Worm (Caenorhabditis elegans): Measurements from ENCODE around the gene efa-6.

The efa-6 gene

DNA sequence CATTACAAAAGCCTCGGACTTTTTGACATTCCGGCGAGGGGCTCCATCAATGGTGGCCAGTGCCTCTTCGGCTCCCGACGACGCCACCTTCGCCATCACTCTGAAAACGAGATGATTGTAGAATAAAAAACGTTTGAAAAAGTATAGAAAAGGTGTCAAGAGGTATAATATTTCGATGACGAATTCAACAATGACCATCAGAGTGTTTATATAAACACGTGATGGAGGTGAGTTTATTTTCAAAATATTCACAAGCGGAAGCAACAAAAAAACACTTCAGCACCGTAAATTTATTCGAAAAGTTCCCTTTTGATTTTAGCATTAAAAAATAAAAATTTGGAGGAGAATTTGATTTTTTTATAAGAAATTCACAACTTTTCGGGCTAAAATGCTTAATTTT, at the start of gene efa-6:
Gene efa-6 (minus strand): TSS at position 101 of the 400 bp plus-strand sequence.
- TF ChIP-seq unc-120 (tag; optimal IDR thresholded peaks at IDR 0.05; ENCODE audit: poor library complexity, severe bottlenecking) (no peak), tbx-8 (GFP tag; optimal IDR thresholded peaks at IDR 0.05) (no peak), snpc-4 (tag; optimal IDR thresholded peaks at IDR 0.05) (no peak), ceh-39 (tag; optimal IDR thresholded peaks at IDR 0.05) (no peak), sem-2 (GFP tag; optimal IDR thresholded peaks at IDR 0.05) (no peak), blmp-1 (tag; optimal IDR thresholded peaks at IDR 0.05) (no peak), flh-1 (GFP tag; optimal IDR thresholded peaks at IDR 0.05) (no peak), drap-1 (GFP tag; optimal IDR thresholded peaks at IDR 0.05) (no peak), ztf-11 (tag; optimal IDR thresholded peaks at IDR 0.05) (no peak), lin-32 (GFP tag; optimal IDR thresholded peaks at IDR 0.05) (no peak), ham-2 (GFP tag; optimal IDR thresholded peaks at IDR 0.05) (no peak), mab-5 (tag; optimal IDR thresholded peaks at IDR 0.05) (no peak)

DNA sequence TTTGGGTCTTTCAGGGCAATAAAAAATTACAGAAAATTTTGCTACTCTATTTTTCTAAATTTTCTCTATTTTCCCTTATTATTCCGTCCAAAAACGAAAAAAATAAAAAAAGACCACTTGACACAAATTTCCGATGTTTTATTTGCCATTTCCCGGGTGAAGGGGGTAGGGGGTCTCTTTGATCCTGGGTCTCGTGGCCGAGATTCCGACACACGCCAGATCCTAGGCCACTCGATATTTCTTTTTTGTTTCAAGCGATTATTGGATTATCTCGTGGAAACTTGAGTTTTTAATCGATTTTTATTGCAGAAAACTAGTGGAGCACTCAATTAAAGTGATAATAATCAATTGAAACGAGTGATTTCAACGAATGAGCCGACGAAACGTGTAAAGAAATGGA, 38.6 kb upstream of the efa-6 start, which contains the start of the genes wdfy-3 and C26H9A.4:
Gene wdfy-3 (plus strand): TSS at position 308 of the 400 bp plus-strand sequence.
Gene C26H9A.4 (plus strand): TSS at position 317 of the 400 bp plus-strand sequence.
- TF ChIP-seq hlh-1 (tag; optimal IDR thresholded peaks at IDR 0.05), result no peak
- no peak for TF ChIP-seq snpc-4 (tag; optimal IDR thresholded peaks at IDR 0.05)
- TF ChIP-seq M03D4.4 (tag; optimal IDR thresholded peaks at IDR 0.05), result no peak
- TF ChIP-seq bed-3 (GFP tag; optimal IDR thresholded peaks at IDR 0.05), result no peak
- TF ChIP-seq lin-13 (tag; optimal IDR thresholded peaks at IDR 0.05), result no peak
- peak; percentile 39 for TF ChIP-seq ces-1 (GFP tag; optimal IDR thresholded peaks at IDR 0.05)
- no peak for TF ChIP-seq ztf-11 (tag; optimal IDR thresholded peaks at IDR 0.05)
- TF ChIP-seq elt-3 (tag; optimal IDR thresholded peaks at IDR 0.05), result no peak
- TF ChIP-seq lsy-2 (tag; optimal IDR thresholded peaks at IDR 0.05), result peak; percentile 19

DNA sequence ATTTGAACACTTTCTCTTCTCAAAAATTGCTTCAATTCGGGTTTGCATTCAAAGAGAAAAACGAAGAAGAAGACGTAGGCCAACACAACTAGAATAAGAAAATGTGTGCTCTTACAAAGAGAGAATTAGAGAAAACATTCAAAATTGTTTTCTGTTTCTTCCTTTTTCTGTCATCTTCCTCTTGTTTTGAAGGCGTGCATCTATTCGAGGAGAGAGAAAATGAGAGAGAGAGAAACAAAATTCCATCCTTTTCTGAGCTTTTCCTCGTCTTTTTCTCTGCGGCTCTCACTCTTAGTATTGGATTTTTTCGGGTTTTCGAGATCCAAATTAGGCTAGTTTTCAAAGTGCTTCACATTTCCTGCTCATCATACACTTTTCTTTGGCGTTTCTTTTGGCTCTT, 37.0 kb upstream of the efa-6 start:
- TF ChIP-seq hlh-1 (tag; optimal IDR thresholded peaks at IDR 0.05), result no peak
- peak; percentile 93 for TF ChIP-seq ces-1 (GFP tag; optimal IDR thresholded peaks at IDR 0.05)

DNA sequence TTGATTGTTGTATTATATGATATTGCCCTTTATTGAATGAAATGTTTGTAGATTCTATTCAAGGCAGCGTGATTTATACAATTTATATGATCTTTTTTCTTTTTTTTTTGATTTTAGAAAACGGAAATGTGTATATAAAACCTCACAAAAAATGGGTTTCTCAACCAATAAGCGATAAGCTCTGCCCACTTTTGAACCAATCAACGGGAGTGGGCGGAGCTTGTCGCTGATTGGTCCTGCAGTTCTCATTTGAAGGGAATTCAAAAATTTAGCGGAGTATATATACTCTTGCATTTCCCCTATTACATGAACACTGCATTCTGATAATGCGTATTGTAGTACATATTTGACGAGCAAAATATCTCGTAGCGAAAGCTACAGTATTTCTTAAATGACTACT, 36.1 kb upstream of the efa-6 start:
- TF ChIP-seq drap-1 (GFP tag; optimal IDR thresholded peaks at IDR 0.05), result no peak
- TF ChIP-seq lsy-2 (tag; optimal IDR thresholded peaks at IDR 0.05), result no peak
- TF ChIP-seq unc-62 (GFP tag; optimal IDR thresholded peaks at IDR 0.05), result no peak
- no peak for TF ChIP-seq snpc-4 (tag; optimal IDR thresholded peaks at IDR 0.05)
- TF ChIP-seq flh-1 (GFP tag; optimal IDR thresholded peaks at IDR 0.05), result no peak
- no peak for TF ChIP-seq cnd-1 (tag; optimal IDR thresholded peaks at IDR 0.05)
- no peak for TF ChIP-seq lin-32 (GFP tag; optimal IDR thresholded peaks at IDR 0.05)
- TF ChIP-seq sem-2 (GFP tag; optimal IDR thresholded peaks at IDR 0.05), result no peak
- no peak for TF ChIP-seq nhr-12 (tag; optimal IDR thresholded peaks at IDR 0.05)
- no peak for TF ChIP-seq nhr-2 (tag; optimal IDR thresholded peaks at IDR 0.05)
- no peak for TF ChIP-seq tbx-8 (GFP tag; optimal IDR thresholded peaks at IDR 0.05)
- no peak for TF ChIP-seq nhr-76 (tag; optimal IDR thresholded peaks at IDR 0.05)
- no peak for TF ChIP-seq M03D4.4 (tag; optimal IDR thresholded peaks at IDR 0.05)
- no peak for TF ChIP-seq blmp-1 (tag; optimal IDR thresholded peaks at IDR 0.05)
- TF ChIP-seq nhr-28 (tag; optimal IDR thresholded peaks at IDR 0.05), result no peak

DNA sequence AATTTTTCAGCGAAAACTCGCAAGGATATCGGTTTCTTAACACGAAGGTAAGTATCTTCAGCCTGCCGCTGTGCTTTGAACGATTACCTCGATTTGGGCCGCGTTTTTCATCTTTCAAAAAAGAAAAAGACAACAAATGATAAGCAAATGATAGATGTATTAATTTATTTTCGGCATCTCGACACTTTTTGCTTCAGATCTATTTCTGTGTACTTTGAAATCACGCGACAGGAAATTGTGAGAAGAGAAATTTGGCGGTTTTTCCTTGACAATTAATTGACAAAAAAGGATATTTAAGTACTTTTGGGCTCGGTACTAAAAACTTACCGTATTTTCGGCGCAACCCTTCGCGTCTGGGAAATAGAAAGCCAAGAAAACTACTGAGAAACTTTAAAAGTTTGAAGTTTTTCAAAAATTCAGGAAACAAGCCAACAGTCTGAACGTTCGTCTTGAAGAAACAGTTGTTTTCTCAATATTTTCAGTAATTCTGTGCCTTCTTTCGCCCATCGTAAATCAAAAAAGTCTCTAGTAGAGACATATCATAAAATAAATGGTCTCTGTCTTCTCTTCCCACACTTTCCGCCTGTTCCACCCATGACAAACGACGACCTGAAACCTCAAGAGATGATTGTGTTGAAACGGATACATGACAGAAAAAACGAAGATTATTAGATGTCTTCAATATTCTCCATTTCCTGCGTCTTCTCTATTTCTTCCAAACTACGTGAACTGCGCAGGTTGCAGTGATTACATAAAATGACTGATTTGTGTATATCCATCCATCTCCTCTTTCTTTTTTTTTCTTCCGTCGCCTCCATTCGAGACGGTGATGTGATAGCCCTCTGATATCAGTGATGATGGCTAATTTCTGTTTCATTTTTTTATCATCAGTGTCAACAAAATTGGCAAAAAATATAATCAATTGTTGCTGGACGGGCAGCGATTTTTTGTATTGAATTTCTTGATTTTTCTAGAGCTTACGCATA, 26.6 kb upstream of the efa-6 start:
- TF ChIP-seq nhr-76 (tag; optimal IDR thresholded peaks at IDR 0.05) (no peak), nhr-237 (tag; optimal IDR thresholded peaks at IDR 0.05) (no peak), snpc-4 (tag; optimal IDR thresholded peaks at IDR 0.05) (no peak), blmp-1 (tag; optimal IDR thresholded peaks at IDR 0.05) (no peak), drap-1 (GFP tag; optimal IDR thresholded peaks at IDR 0.05) (no peak), ces-1 (GFP tag; optimal IDR thresholded peaks at IDR 0.05) (no peak), ceh-83 (GFP tag; optimal IDR thresholded peaks at IDR 0.05) (no peak), hlh-1 (tag; optimal IDR thresholded peaks at IDR 0.05) (no peak), tbx-8 (GFP tag; optimal IDR thresholded peaks at IDR 0.05) (no peak), nhr-28 (tag; optimal IDR thresholded peaks at IDR 0.05) (no peak), nhr-2 (tag; optimal IDR thresholded peaks at IDR 0.05) (no peak), bed-3 (GFP tag; optimal IDR thresholded peaks at IDR 0.05) (no peak), ceh-39 (tag; optimal IDR thresholded peaks at IDR 0.05) (no peak), pha-4 (tag; optimal IDR thresholded peaks at IDR 0.05) (no peak), M03D4.4 (tag; optimal IDR thresholded peaks at IDR 0.05) (no peak), unc-120 (tag; optimal IDR thresholded peaks at IDR 0.05; ENCODE audit: poor library complexity, severe bottlenecking) (no peak)

All from whole organism, mixed stage, embryonic.